Fruit fly (Drosophila melanogaster) whole organism, prepupa: ENCODE data around the gene CG34256.

Experiments used
- Blimp-1 ChIP-seq: fragments of 200-800 bp; sonication (Bioruptor generic); optimal IDR thresholded peaks from 3 replicates; lab custom pipeline; 2017; ENCODE audit warnings: missing biosample characterization, missing genetic modification characterization, mild to moderate bottlenecking, moderate library complexity, missing genetic modification reagents
- CG10669 ChIP-seq: fragments of 200-800 bp; sonication (Bioruptor generic); optimal IDR thresholded peaks from 3 replicates; lab custom pipeline; 2018; ENCODE audit warnings: missing biosample characterization, mild to moderate bottlenecking, missing genetic modification characterization, moderate library complexity
- CG11294 ChIP-seq: fragments of 200-800 bp; sonication (Bioruptor generic); IDR thresholded peaks from 2 replicates; pipeline ENCODE4 v1.3.6; 2022; ENCODE audit warnings: missing biosample characterization, missing genetic modification characterization
- CG11762 ChIP-seq: fragments of 200-800 bp; sonication (Bioruptor generic); optimal IDR thresholded peaks from 3 replicates; lab custom pipeline; 2016; ENCODE audit warnings: missing biosample characterization, missing genetic modification characterization; ENCODE audit not compliant: insufficient read depth
- CG11902 ChIP-seq: fragments of 200-800 bp; sonication (Bioruptor generic); optimal IDR thresholded peaks from 3 replicates; lab custom pipeline; 2016; ENCODE audit warnings: missing biosample characterization, missing genetic modification characterization
- CG16779 ChIP-seq: fragments of 200-800 bp; sonication (Bioruptor generic); optimal IDR thresholded peaks from 3 replicates; lab custom pipeline; 2017; ENCODE audit warnings: missing biosample characterization, mild to moderate bottlenecking, missing genetic modification characterization
- CG3032 ChIP-seq: fragments of 200-800 bp; optimal IDR thresholded peaks from 2 replicates; lab custom pipeline; 2019; ENCODE audit warnings: missing biosample characterization, mild to moderate bottlenecking, missing genetic modification characterization, moderate library complexity
- CG31627 ChIP-seq: fragments of 200-800 bp; sonication (Bioruptor generic); optimal IDR thresholded peaks from 3 replicates; lab custom pipeline; 2016; ENCODE audit warnings: missing biosample characterization, missing genetic modification characterization
- CG34406 ChIP-seq: fragments of 200-800 bp; sonication (Bioruptor generic); optimal IDR thresholded peaks from 3 replicates; lab custom pipeline; 2016; ENCODE audit warnings: missing biosample characterization, missing genetic modification characterization
- CG6163 ChIP-seq: fragments of 200-800 bp; sonication (Bioruptor generic); IDR thresholded peaks from 3 replicates; pipeline ENCODE4 v1.3.6; 2022; ENCODE audit warnings: missing biosample characterization, missing genetic modification characterization
- CG6808 ChIP-seq: fragments of 200-800 bp; sonication (Bioruptor generic); optimal IDR thresholded peaks from 3 replicates; lab custom pipeline; 2017; ENCODE audit warnings: missing biosample characterization, missing genetic modification characterization, mild to moderate bottlenecking, moderate library complexity, missing genetic modification reagents
- CG6854 ChIP-seq: fragments of 200-800 bp; sonication (Bioruptor generic); optimal IDR thresholded peaks from 2 replicates; lab custom pipeline; 2017; ENCODE audit warnings: missing biosample characterization, mild to moderate bottlenecking, missing genetic modification characterization
- CG7368 ChIP-seq: fragments of 200-800 bp; sonication (Bioruptor generic); optimal IDR thresholded peaks from 3 replicates; lab custom pipeline; 2016; ENCODE audit warnings: missing biosample characterization, missing genetic modification characterization
- CG8319 ChIP-seq: fragments of 200-800 bp; sonication (Bioruptor generic); optimal IDR thresholded peaks from 3 replicates; lab custom pipeline; 2016; ENCODE audit warnings: missing biosample characterization, missing genetic modification characterization
- CG8632 ChIP-seq: fragments of 200-800 bp; sonication (Bioruptor generic); optimal IDR thresholded peaks from 3 replicates; lab custom pipeline; 2016; ENCODE audit warnings: missing biosample characterization, missing genetic modification characterization
- CG9139 ChIP-seq: fragments of 200-800 bp; sonication (Bioruptor generic); optimal IDR thresholded peaks from 3 replicates; lab custom pipeline; 2017; ENCODE audit warnings: missing biosample characterization, mild to moderate bottlenecking, missing genetic modification characterization
- Eip75B ChIP-seq: fragments of 200-800 bp; sonication (Bioruptor generic); optimal IDR thresholded peaks from 3 replicates; lab custom pipeline; 2016; ENCODE audit warnings: missing biosample characterization, missing genetic modification characterization
- Eip78C ChIP-seq: fragments of 200-800 bp; sonication (Bioruptor generic); peaks from one replicate; lab custom pipeline; 2016; ENCODE audit warnings: missing biosample characterization, missing genetic modification characterization
- Eip93F ChIP-seq: fragments of 200-800 bp; sonication (Bioruptor generic); optimal IDR thresholded peaks from 2 replicates; lab custom pipeline; 2016; ENCODE audit warnings: missing biosample characterization, mild to moderate bottlenecking, missing genetic modification characterization
- Ets96B ChIP-seq: fragments of 200-800 bp; optimal IDR thresholded peaks from 2 replicates; lab custom pipeline; 2019; ENCODE audit warnings: missing biosample characterization, mild to moderate bottlenecking, missing genetic modification characterization, moderate library complexity
- Gug ChIP-seq: fragments of 200-800 bp; sonication (Bioruptor generic); IDR thresholded peaks from 2 replicates; pipeline ENCODE4 v1.3.6; 2022; ENCODE audit warnings: missing biosample characterization, missing genetic modification characterization
- Hr38 ChIP-seq: sonication (Bioruptor generic); optimal IDR thresholded peaks from 2 replicates; lab custom pipeline; 2016; ENCODE audit warnings: missing biosample characterization, missing genetic modification characterization
- Hr39 ChIP-seq: fragments of 200-800 bp; sonication (Bioruptor generic); optimal IDR thresholded peaks from 2 replicates; lab custom pipeline; 2016; ENCODE audit warnings: missing biosample characterization, missing genetic modification characterization
- Hr4 ChIP-seq: fragments of 200-800 bp; sonication (Bioruptor generic); optimal IDR thresholded peaks from 3 replicates; lab custom pipeline; 2016; ENCODE audit warnings: missing biosample characterization, missing genetic modification characterization
- Lpt ChIP-seq: fragments of 200-800 bp; sonication (Bioruptor generic); optimal IDR thresholded peaks from 3 replicates; lab custom pipeline; 2016; ENCODE audit warnings: missing biosample characterization, missing genetic modification characterization
- Met ChIP-seq: fragments of 200-800 bp; sonication (Bioruptor generic); optimal IDR thresholded peaks from 3 replicates; lab custom pipeline; 2016; ENCODE audit warnings: missing biosample characterization, missing genetic modification characterization
- Sox14 ChIP-seq: fragments of 200-800 bp; sonication (Bioruptor generic); optimal IDR thresholded peaks from 3 replicates; lab custom pipeline; 2016; ENCODE audit warnings: missing biosample characterization, missing genetic modification characterization
- Sox15 ChIP-seq: fragments of 200-800 bp; sonication (Bioruptor generic); optimal IDR thresholded peaks from 3 replicates; lab custom pipeline; 2016; ENCODE audit warnings: missing biosample characterization, missing genetic modification characterization
- achi ChIP-seq: fragments of 200-800 bp; sonication (Bioruptor generic); optimal IDR thresholded peaks from 3 replicates; lab custom pipeline; 2016; ENCODE audit warnings: missing biosample characterization, missing genetic modification characterization
- acj6 ChIP-seq: fragments of 200-800 bp; sonication (Bioruptor generic); optimal IDR thresholded peaks from 3 replicates; lab custom pipeline; 2016; ENCODE audit warnings: missing biosample characterization, missing genetic modification characterization
- cyc ChIP-seq: fragments of 200-800 bp; sonication (Bioruptor generic); optimal IDR thresholded peaks from 3 replicates; lab custom pipeline; 2016; ENCODE audit warnings: missing biosample characterization, missing genetic modification characterization
- dac ChIP-seq: fragments of 200-800 bp; sonication (Bioruptor generic); optimal IDR thresholded peaks from 2 replicates; lab custom pipeline; 2017; ENCODE audit warnings: missing biosample characterization, mild to moderate bottlenecking, missing genetic modification characterization
- dsx ChIP-seq: fragments of 200-800 bp; optimal IDR thresholded peaks from 3 replicates; lab custom pipeline; 2019; ENCODE audit warnings: missing biosample characterization, mild to moderate bottlenecking, missing genetic modification characterization, moderate library complexity; ENCODE audit not compliant: poor library complexity, severe bottlenecking
- esn ChIP-seq: fragments of 200-800 bp; sonication (Bioruptor generic); optimal IDR thresholded peaks from 2 replicates; lab custom pipeline; 2016; ENCODE audit warnings: missing biosample characterization, mild to moderate bottlenecking, missing genetic modification characterization, moderate library complexity
- fd59A ChIP-seq: fragments of 200-800 bp; sonication (Bioruptor generic); optimal IDR thresholded peaks from 2 replicates; lab custom pipeline; 2017; ENCODE audit warnings: missing biosample characterization, mild to moderate bottlenecking, missing genetic modification characterization, missing genetic modification reagents
- fd85E ChIP-seq: fragments of 200-800 bp; sonication (Bioruptor generic); optimal IDR thresholded peaks from 3 replicates; lab custom pipeline; 2016; ENCODE audit warnings: missing biosample characterization, missing genetic modification characterization
- fkh ChIP-seq: fragments of 200-800 bp; sonication (Bioruptor generic); optimal IDR thresholded peaks from 3 replicates; lab custom pipeline; 2017; ENCODE audit warnings: missing biosample characterization, mild to moderate bottlenecking, missing genetic modification characterization, moderate library complexity
- lz ChIP-seq: fragments of 200-800 bp; sonication (Bioruptor generic); optimal IDR thresholded peaks from 3 replicates; lab custom pipeline; 2016; ENCODE audit warnings: missing biosample characterization, missing genetic modification characterization
- net ChIP-seq: fragments of 200-800 bp; sonication (Bioruptor generic); optimal IDR thresholded peaks from 3 replicates; lab custom pipeline; 2016; ENCODE audit warnings: missing biosample characterization, missing genetic modification characterization
- pdm3 ChIP-seq: fragments of 200-800 bp; sonication (Bioruptor generic); optimal IDR thresholded peaks from 3 replicates; lab custom pipeline; 2016; ENCODE audit warnings: missing biosample characterization, missing genetic modification characterization
- salr ChIP-seq, 2 experiments: fragments of 200-800 bp; sonication (Bioruptor generic); optimal IDR thresholded peaks; 3 replicates each; lab custom pipeline; 2016 to 2018; ENCODE audit warnings: missing biosample characterization in 2 of 2, missing genetic modification characterization in 2 of 2, mild to moderate bottlenecking in 1 of 2
- spab ChIP-seq: fragments of 200-800 bp; sonication (Bioruptor generic); optimal IDR thresholded peaks from 2 replicates; lab custom pipeline; 2017; ENCODE audit warnings: missing biosample characterization, mild to moderate bottlenecking, missing genetic modification characterization, missing genetic modification reagents
- ss ChIP-seq, 2 experiments: fragments of 200-800 bp; sonication (Bioruptor generic); optimal IDR thresholded peaks; 2 replicates in 1 of 2; 3 replicates in 1 of 2; lab custom pipeline; 2017 to 2018; ENCODE audit warnings: mild to moderate bottlenecking in 2 of 2, missing biosample characterization in 2 of 2, missing genetic modification characterization in 2 of 2, moderate library complexity in 1 of 2
- svp ChIP-seq: fragments of 200-800 bp; sonication (Bioruptor generic); peaks from one replicate; lab custom pipeline; 2016; ENCODE audit warnings: missing biosample characterization, missing genetic modification characterization
- topi ChIP-seq: fragments of 200-800 bp; sonication (Bioruptor generic); optimal IDR thresholded peaks from 3 replicates; lab custom pipeline; 2016; ENCODE audit warnings: missing biosample characterization, missing genetic modification characterization
- vri ChIP-seq: fragments of 200-800 bp; sonication (Bioruptor generic); optimal IDR thresholded peaks from 3 replicates; lab custom pipeline; 2016; ENCODE audit warnings: missing biosample characterization, mild to moderate bottlenecking, missing genetic modification characterization

The CG34256 gene

dm6 chr3L:18996774-18997589, 7.4 kb upstream of the CG34256 start (continued):
- TF ChIP-seq esn: no peak
- no peak for TF ChIP-seq Sox14 (GFP tag; lab: Kevin White, UChicago)
- no peak for TF ChIP-seq CG8319 (GFP tag; lab: Kevin White, UChicago)
- no peak for TF ChIP-seq Eip93F (GFP tag; lab: Kevin White, UChicago)
- no peak for TF ChIP-seq CG6163 (GFP tag; lab: Robert Waterston, UW)
- peak in 1 of 2 experiments; percentile 22 for TF ChIP-seq salr (GFP tag; optimal IDR thresholded peaks at IDR 0.05; lab: Kevin White, UChicago)
- no peak for TF ChIP-seq CG11294 (GFP tag; lab: Robert Waterston, UW)
- TF ChIP-seq spab (GFP tag; lab: Kevin White, UChicago): no peak
- TF ChIP-seq Hr38 (GFP tag; lab: Kevin White, UChicago): no peak

- TF ChIP-seq lz: peak; percentile 68
- peak; percentile 48 for TF ChIP-seq CG34406
- peak; percentile 44 for TF ChIP-seq Gug (GFP tag; lab: Robert Waterston, UW)
- TF ChIP-seq Eip78C (GFP tag; lab: Kevin White, UChicago): peak; percentile 93
- TF ChIP-seq Ets96B (tag; lab: Kevin White, UChicago): peak; percentile 55
- TF ChIP-seq CG8632 (GFP tag; lab: Kevin White, UChicago): peak; percentile 63
- peak; percentile 58 for TF ChIP-seq cyc (GFP tag; lab: Kevin White, UChicago)
- TF ChIP-seq CG10669 (GFP tag; lab: Kevin White, UChicago): peak; percentile 69
- peak; percentile 71 for TF ChIP-seq CG6163 (GFP tag; lab: Robert Waterston, UW)
- no peak for TF ChIP-seq fd85E
- peak; percentile 52 for TF ChIP-seq Eip75B
- peak; percentile 64 for TF ChIP-seq Sox14 (GFP tag; lab: Kevin White, UChicago)
- peak; percentile 51 for TF ChIP-seq CG3032 (tag; lab: Kevin White, UChicago)
- TF ChIP-seq dsx (GFP tag; lab: Kevin White, UChicago): no peak
- TF ChIP-seq dac (GFP tag; lab: Kevin White, UChicago): peak; percentile 20
- TF ChIP-seq net: peak; percentile 74
- TF ChIP-seq CG16779 (tag; lab: Kevin White, UChicago): no peak
- peak; percentile 47 for TF ChIP-seq CG7368 (GFP tag; lab: Kevin White, UChicago)
- peak; percentile 75 for TF ChIP-seq acj6 (GFP tag; lab: Kevin White, UChicago)
- peak; percentile 52 for TF ChIP-seq CG11762 (GFP tag; lab: Kevin White, UChicago)
- peak; percentile 61 for TF ChIP-seq vri (GFP tag; lab: Kevin White, UChicago)
- peak; percentile 51 for TF ChIP-seq topi (GFP tag; lab: Kevin White, UChicago)
- TF ChIP-seq CG11902 (GFP tag; lab: Kevin White, UChicago): peak; percentile 57
- peak; percentile 68 for TF ChIP-seq Met (GFP tag; lab: Kevin White, UChicago)
- peak; percentile 66 for TF ChIP-seq CG31627 (GFP tag; lab: Kevin White, UChicago)
- TF ChIP-seq CG9139 (GFP tag; lab: Kevin White, UChicago): no peak
- TF ChIP-seq pdm3 (GFP tag; lab: Kevin White, UChicago): peak; percentile 76
- TF ChIP-seq Sox15 (GFP tag; lab: Kevin White, UChicago): peak; percentile 72
- no peak for TF ChIP-seq Blimp-1 (GFP tag; lab: Kevin White, UChicago)
- peak; percentile 56 for TF ChIP-seq CG6808 (GFP tag; lab: Kevin White, UChicago)
- peak; percentile 66 for TF ChIP-seq fd59A
- TF ChIP-seq fkh (GFP tag; lab: Kevin White, UChicago): no peak
- peak; percentile 81 for TF ChIP-seq CG6854 (GFP tag; lab: Kevin White, UChicago)
- peak; percentile 89 for TF ChIP-seq svp (GFP tag; lab: Kevin White, UChicago)
- TF ChIP-seq Hr4: peak; percentile 84
- TF ChIP-seq Eip93F (GFP tag; lab: Kevin White, UChicago): no peak
- peak; percentile 40 to 89 for TF ChIP-seq ss (GFP tag; optimal IDR thresholded peaks at IDR 0.05; lab: Kevin White, UChicago)
- peak; percentile 68 for TF ChIP-seq achi (GFP tag; lab: Kevin White, UChicago)
- peak; percentile 9 for TF ChIP-seq Lpt (GFP tag; lab: Kevin White, UChicago)
- TF ChIP-seq Hr39 (GFP tag; lab: Kevin White, UChicago): peak; percentile 65
Measured at dm6 chr3L:18996030-18996773, 6.6 kb upstream of the CG34256 start.
